Fruit fly (Drosophila melanogaster): ENCODE results near the gene aux.

DNA sequence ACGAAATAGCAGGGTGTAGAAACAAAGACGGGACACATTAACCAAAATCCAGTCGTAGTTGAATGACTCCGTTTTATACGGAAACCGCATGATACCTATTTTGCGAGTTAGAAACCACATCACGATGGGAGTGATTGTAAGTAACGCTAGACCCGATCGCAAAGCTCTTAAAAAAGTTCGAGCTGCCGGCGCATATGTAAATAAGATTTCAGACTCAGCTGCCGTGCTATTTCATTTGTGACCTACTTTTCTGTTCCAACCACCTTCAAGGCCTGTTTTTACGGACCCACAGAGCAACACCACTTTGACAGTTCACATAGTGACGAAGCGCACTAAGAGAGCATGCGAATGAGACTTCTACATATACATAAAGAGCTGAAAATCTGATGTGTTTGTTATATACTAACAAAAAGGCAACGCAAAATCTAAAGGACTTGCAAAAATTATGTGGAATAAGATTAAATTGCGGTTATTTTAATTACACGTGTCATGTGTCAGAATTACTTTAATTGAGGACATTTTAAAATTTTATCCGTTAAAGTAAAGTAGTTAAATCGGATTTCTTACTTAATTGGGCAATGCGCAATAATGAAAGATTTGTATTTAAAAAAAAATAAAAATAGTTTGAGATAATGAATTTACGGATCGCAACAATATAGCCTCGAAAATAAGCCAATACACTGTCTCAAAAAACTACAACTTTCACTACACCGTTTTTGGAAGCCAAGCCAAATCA lies 32.7 kb upstream of the aux start:
- TF ChIP-seq Sin3A (optimal IDR thresholded peaks at IDR 0.05) = no peak
- TF ChIP-seq Myc (optimal IDR thresholded peaks at IDR 0.05) = no peak
- TF ChIP-seq psq (optimal IDR thresholded peaks at IDR 0.05) = no peak
